Worm (Caenorhabditis elegans): Measurements from ENCODE around the gene ZC190.8.
"Not testable (repeated sequence)": the region's sequence is repeated elsewhere in the genome, so short reads cannot be mapped to it uniquely, and the experiment has no call there.

ZC190.8 gene

ce11 chrV:8729100-8729499 lies 41.5 kb upstream of the ZC190.8 start, which contains the start of gene ZC196.5:
ZC196.5 (plus strand) TSS chrV:8729400.
- no peak for TF ChIP-seq dve-1 (tag; optimal IDR thresholded peaks at IDR 0.05)
- TF ChIP-seq fkh-6 (tag; optimal IDR thresholded peaks at IDR 0.05) = no peak
- no peak for TF ChIP-seq C08G9.2 (tag; optimal IDR thresholded peaks at IDR 0.05)
- no peak for TF ChIP-seq pros-1 (tag; optimal IDR thresholded peaks at IDR 0.05)
- TF ChIP-seq lim-6 (tag; optimal IDR thresholded peaks at IDR 0.05) = no peak
- TF ChIP-seq ttx-3 (tag; optimal IDR thresholded peaks at IDR 0.05) = no peak
- no peak for TF ChIP-seq hlh-8 (tag; optimal IDR thresholded peaks at IDR 0.05)

DNA sequence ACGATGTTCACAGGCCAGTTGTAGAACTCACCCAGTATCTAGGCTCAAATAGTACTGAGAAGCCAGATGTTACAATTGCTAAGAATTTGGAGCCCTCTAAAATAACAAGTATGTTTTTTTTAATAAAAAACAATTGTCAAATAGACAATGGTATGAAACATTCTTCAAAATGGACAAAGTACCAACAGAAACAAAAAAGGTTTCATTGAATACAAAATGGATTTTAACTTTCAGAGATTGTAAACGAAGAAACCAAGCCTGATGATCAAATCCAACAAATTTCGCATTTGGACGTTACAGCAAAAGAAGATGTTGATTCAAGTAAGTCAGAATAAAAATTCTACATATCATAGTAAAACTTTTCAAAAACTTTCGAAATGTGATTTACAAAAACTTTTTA lies 39.5 kb upstream of the ZC190.8 start, which contains the start of gene ZC196.9:
ZC196.9 (minus strand) TSS at position 101 of the 400 bp plus-strand sequence.
- TF ChIP-seq gmeb-2 (tag; optimal IDR thresholded peaks at IDR 0.05) = no peak
- no peak for TF ChIP-seq hlh-15 (tag; optimal IDR thresholded peaks at IDR 0.05)
- no peak for TF ChIP-seq ets-4 (tag; optimal IDR thresholded peaks at IDR 0.05)
- no peak for TF ChIP-seq hlh-30 (tag; optimal IDR thresholded peaks at IDR 0.05; ENCODE audit: insufficient read depth)
- no peak for TF ChIP-seq sdc-2 (tag; optimal IDR thresholded peaks at IDR 0.05)
- no peak for TF ChIP-seq nfya-1 (tag; optimal IDR thresholded peaks at IDR 0.05)
- no peak for TF ChIP-seq ref-2 (tag; optimal IDR thresholded peaks at IDR 0.05)
- TF ChIP-seq ceh-22 (tag; optimal IDR thresholded peaks at IDR 0.05) = no peak

- TF ChIP-seq hlh-6, ref-2, hlh-8 (tag; optimal IDR thresholded peaks at IDR 0.05): not testable (repeated sequence)
These were observed 38.6 kb upstream of the ZC190.8 start, which contains the start of gene droe-8 for ce11 chrV:8726228-8726627. droe-8 (plus strand) TSS chrV:8726528.

DNA sequence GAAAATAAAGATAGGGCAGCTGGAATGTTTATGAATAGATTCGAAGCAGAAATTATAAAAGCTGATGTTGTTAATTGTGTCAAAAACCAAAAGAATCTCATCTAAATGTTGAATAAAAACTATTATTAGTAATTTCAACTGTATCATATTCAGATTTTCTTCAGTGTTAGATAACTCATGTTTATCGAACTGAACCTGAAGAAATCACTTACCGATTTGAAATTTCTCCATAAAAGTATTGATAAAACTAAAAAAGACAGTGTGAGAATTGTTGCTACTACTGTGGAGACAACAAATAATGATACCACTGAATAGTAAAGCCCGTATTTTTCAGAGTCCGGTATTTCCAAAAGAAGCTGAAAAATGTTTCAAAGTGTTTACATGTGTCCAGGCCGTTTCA lies 34.6 kb upstream of the ZC190.8 start, which contains the start of gene ZC196.8:
ZC196.8 (minus strand) TSS at position 101 of the 400 bp plus-strand sequence.
- not testable (repeated sequence) for TF ChIP-seq lim-6, sox-4, ceh-24 (tag; optimal IDR thresholded peaks at IDR 0.05)

DNA sequence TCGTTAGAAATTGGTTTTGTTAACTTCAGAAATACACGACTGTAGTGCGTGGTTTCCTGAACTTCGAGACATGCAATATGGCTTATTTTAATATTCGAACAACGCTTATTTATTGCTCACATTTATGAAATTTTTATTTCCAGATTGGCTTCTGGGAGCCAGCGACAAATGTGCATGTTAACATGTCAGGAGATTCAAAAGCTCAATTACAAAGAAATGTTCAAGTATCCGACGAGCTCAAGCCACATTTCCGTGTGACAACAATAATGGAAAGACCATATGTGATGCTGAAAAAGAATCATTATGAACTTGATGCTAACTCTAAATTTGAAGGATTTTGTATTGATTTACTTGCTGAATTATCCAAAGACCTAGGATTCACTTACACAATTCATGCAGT lies 30.8 kb upstream of the ZC190.8 start:
- TF ChIP-seq hlh-8 (tag; optimal IDR thresholded peaks at IDR 0.05) (no peak), ztf-16 (tag; optimal IDR thresholded peaks at IDR 0.05) (no peak), sox-4 (tag; optimal IDR thresholded peaks at IDR 0.05) (no peak)

DNA sequence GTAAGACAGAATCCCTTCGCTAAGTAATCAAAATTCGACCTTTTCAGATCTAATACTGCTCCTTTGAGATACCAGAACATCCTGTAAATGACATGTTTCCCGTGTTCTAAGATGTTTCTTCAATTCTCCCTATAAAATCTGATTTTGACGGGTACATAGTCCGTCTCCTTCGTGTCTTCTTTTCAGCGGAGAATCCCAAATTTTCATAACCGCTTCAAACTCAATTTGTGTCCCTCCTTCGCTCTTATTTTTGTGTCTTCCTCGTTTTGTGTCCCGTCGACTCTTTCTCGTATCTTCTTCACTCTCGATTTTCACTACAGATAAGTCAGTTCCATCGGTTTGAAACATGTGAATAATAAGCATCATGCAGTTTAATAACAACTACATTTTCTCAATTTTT lies 28.6 kb upstream of the ZC190.8 start, which contains the start of gene glr-5:
glr-5 (plus strand) TSS at position 321 of the 400 bp plus-strand sequence.
- TF ChIP-seq unc-42 (tag; optimal IDR thresholded peaks at IDR 0.05) (peak; percentile 91), ceh-2 (tag; optimal IDR thresholded peaks at IDR 0.05) (no peak)

DNA sequence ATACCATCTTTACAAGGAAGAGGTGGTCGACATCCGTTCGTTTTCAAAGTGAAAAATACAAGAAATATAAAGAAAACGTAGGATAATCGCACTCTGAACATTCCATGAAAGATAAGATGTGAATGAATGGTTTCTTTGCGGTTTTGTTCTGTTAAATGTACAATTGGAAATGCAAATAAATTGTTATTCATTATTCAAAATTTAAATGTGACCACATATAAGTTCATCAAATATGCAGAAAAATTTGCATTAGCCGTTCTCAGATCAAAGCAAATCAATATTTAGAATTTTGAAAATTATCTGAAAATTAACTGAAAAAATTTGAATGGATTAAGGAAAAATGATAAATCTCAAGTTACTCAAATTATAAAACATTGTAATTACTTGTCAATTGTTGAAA lies 24.3 kb upstream of the ZC190.8 start, which contains the start of gene ZC178.2:
ZC178.2 (minus strand) TSS at position 101 of the 400 bp plus-strand sequence.
- no peak for TF ChIP-seq sdc-2 (tag; optimal IDR thresholded peaks at IDR 0.05)
- no peak for TF ChIP-seq unc-3 (GFP tag; conservative IDR thresholded peaks at IDR 0.05)
- TF ChIP-seq unc-3 (tag; optimal IDR thresholded peaks at IDR 0.05) = no peak
- no peak for TF ChIP-seq rnt-1 (tag; optimal IDR thresholded peaks at IDR 0.05)
- TF ChIP-seq ceh-48 (tag; optimal IDR thresholded peaks at IDR 0.05) = no peak
- TF ChIP-seq C08G9.2 (tag; optimal IDR thresholded peaks at IDR 0.05) = no peak
- TF ChIP-seq nhr-11 (tag; optimal IDR thresholded peaks at IDR 0.05) = no peak
- no peak for TF ChIP-seq ceh-18 (tag; optimal IDR thresholded peaks at IDR 0.05)
- TF ChIP-seq lin-11 (tag; optimal IDR thresholded peaks at IDR 0.05) = no peak
- TF ChIP-seq pax-1 (tag; optimal IDR thresholded peaks at IDR 0.05) = no peak
- no peak for TF ChIP-seq ceh-14 (tag; optimal IDR thresholded peaks at IDR 0.05)

Measured in whole organism, late embryonic.